Worm (Caenorhabditis elegans): Measurements from ENCODE around the gene Y116A8C.43.

Y116A8C.43 gene

DNA sequence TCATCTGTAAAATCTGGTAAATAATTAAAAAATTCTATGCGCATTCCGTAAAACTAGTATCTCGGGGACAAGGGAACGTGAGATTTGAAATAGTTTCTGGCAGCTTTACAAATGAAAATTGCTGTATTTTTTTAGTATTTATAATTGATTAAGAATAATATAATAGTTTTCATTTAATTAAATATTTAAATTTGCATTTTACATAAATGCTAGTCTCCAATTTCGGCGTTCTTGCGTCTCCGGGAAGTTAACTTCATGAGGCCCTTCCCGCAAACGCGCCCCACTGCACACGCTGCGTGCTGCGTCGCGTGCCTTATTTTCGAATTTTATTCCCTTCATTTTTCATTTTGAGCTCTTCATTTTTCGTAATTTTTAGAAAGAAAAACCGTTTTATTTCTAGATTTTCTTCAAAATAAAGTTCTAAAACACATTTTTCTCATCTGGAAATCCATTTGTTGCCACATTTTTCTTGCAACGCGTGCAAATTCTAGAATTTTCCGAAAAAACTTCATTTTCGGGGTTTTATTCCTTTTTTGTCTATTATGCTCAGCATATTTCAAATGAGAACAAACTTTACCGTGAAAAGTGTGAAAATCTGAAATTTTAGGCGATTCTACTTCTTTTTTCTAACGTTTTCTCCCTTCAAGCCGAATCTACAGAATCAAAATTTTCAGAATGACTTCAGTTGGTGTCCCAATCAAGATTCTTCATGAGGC, 1.1 kb upstream of the Y116A8C.43 start, which contains the start of the genes snx-13 and snr-1 (continued):
- peak; percentile 24 for TF ChIP-seq T07F8.4 (tag; optimal IDR thresholded peaks at IDR 0.05)
- peak; percentile 68; the same call in 1 of the 2 replicates for TF ChIP-seq ekl-4 (GFP tag; IDR thresholded peaks at IDR 0.05)
- TF ChIP-seq ceh-79 (tag; optimal IDR thresholded peaks at IDR 0.05): no peak
- no peak for TF ChIP-seq C17E4.6 (GFP tag; IDR thresholded peaks at IDR 0.05)

DNA sequence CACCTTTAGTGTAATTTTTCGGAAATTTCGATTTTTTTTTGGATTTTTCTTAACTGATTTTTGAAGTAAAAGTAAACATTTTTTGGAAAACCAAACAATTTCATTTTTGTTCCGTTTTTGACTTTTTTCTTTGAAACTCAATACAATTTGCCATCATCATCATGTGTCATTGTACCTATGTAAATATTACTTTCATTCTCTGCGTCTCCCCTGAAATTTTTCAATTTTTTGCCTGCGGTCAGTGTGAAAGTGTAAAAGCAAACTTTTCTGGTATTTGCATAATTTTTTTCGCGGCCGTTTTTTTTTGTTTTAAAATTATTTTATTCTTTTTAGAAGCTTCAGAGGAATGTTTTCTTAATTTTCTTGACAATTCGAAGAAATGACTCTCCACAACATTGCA, 5.0 kb downstream of the Y116A8C.43 start, which contains the start of gene Y116A8C.29:
TSS of gene Y116A8C.29 (plus strand) at position 328 of the 400 bp plus-strand sequence.
- peak; percentile 36 for TF ChIP-seq pha-4 (tag; optimal IDR thresholded peaks at IDR 0.05)
- no peak for TF ChIP-seq ZK185.1 (tag; optimal IDR thresholded peaks at IDR 0.05; ENCODE audit: poor library complexity, severe bottlenecking)
- TF ChIP-seq hmg-1.2 (GFP tag; IDR thresholded peaks at IDR 0.05): peak; percentile 7; the same call in 1 of the 2 replicates
- no peak for TF ChIP-seq ztf-28 (GFP tag; IDR thresholded peaks at IDR 0.05)

DNA sequence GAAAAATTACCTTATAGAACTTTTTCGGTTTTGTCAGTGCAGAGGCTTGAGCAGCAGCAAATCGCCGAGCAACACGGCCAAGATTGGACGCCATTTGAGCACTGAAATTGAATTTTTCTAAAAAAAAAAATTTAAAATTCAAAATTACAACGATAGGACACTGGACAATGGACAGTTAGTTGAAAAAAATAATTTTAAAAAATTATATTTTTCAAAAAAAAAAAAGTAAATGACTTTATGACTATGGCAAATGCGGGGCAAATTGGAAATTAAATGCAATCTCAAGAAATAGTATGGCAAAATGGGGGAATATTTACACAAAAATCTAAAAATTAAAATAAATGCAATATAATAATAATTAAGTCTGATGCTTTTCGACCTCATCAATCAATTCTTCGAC, 7.5 kb downstream of the Y116A8C.43 start, which contains the start of gene Y116A8C.27:
TSS of gene Y116A8C.27 (minus strand) at position 101 of the 400 bp plus-strand sequence.
- TF ChIP-seq snpc-4 (GFP tag; optimal IDR thresholded peaks at IDR 0.05): peak; percentile 4
- TF ChIP-seq snpc-4 (tag; optimal IDR thresholded peaks at IDR 0.05): no peak
- no peak for TF ChIP-seq nhr-90 (tag; optimal IDR thresholded peaks at IDR 0.05)

DNA sequence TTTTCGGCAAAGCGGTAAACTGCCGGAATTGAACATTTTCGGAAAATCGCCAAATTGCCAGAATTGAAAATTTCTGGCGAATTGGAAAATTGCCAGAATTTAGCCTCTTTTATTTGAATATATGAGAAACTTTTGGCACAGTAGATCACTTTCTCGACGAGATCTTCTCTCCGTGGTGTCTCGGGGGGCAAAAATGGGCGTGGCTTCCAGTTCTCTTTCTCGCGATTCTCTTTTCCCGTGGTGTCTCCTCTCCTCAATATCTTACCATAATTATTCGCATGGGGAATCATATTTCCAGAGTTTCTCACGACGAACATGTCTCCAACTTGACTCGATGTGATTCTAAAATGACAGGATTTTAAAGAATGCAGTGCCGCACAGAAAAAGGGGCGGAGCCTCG, 10.5 kb downstream of the Y116A8C.43 start:
- no peak for TF ChIP-seq mel-28 (tag; optimal IDR thresholded peaks at IDR 0.05; ENCODE audit: borderline replicate concordance)
- no peak for TF ChIP-seq snpc-4 (GFP tag; optimal IDR thresholded peaks at IDR 0.05)
- peak in 1 of 4 experiments; percentile 4 for TF ChIP-seq snpc-4 (tag; optimal IDR thresholded peaks at IDR 0.05)

DNA sequence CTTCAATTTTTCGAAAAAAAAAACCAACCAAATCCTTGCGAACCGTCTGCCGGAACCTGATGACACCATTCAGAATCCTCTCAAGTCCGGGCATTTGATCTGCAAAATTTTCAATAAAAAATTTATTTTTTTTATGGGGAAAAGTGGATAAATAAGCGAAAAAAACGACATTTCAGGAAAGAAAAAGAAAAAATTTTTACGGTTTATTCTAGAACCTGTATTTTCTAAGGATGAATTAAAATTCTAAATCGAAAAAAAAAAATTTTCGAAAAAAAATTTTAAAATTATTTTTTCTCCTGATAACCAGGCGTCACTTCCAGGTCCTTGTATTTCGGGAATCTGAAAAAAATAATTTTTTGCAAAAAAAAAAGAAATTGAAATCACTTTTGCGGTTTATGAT, 11.5 kb downstream of the Y116A8C.43 start, which contains the start of gene bca-2:
TSS of gene bca-2 (minus strand) at position 101 of the 400 bp plus-strand sequence.
- TF ChIP-seq ztf-25 (GFP tag; IDR thresholded peaks at IDR 0.05) (no peak), hrde-1 (tag; optimal IDR thresholded peaks at IDR 0.05; ENCODE audit: borderline replicate concordance) (no peak), rpc-1 (optimal IDR thresholded peaks at IDR 0.05) (no peak), rpc-1 (tag; optimal IDR thresholded peaks at IDR 0.05) (no peak), mes-4 (tag; optimal IDR thresholded peaks at IDR 0.05) (no peak)

DNA sequence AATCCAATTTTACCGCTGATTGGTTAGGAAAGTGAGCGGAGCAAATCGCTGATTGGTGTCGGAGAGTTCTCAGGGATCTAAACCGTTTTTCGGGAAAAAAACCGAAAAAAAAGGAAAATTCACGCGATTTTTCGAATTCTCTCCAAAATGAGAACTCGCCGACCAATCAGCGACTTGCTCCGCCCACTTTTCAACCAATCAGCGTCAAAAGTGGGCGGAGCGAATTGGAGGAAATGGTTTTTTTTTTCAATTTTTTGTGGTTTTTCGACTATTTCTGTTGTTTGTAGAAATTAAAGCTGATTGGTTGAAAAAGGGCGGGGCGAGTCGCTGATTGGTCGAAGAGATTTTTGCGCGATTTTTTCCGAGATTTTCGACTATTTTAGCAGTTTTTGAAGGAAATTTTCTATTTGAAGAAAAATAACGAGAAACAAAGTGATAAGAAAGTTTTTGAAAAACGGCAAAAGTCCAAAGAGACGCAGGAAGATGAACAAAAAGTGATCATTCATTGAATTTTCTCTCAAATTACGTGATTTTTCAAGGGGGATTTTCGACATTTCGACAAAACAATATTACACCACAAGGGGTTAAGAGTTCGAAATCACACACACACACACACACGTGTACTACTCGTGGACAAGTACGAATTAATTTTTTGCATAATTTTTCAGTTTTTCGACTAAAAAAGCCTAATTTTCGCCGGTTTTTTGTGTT, 12.1 kb downstream of the Y116A8C.43 start:
- TF ChIP-seq nfyb-1 (GFP tag; IDR thresholded peaks at IDR 0.05) (peak; percentile 93), nfya-2 (GFP tag; IDR thresholded peaks at IDR 0.05) (0 out of 2 replicates have a peak, but pooled peaks have one; percentile 53), snpc-3.4 (tag; optimal IDR thresholded peaks at IDR 0.05) (no peak)

DNA sequence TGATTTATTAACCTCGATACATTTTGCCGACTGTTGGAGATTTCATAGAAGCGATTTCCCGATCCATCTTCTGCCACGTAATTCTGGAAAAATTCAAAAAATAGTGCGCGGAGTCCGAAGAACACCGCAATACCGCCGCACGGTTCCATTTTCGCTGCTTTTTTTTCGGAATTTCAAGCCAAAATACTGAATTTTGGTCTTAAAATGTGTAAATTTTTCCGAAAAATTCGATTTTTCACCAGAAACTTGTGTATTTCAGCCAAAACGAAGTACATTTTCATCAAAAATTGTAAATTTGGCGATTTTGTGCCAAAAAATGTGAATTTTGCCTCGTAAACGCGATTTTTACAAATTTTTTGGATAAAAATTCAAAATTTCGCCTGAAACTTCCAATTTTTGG, 14.5 kb downstream of the Y116A8C.43 start:
- TF ChIP-seq lsy-27 (tag; optimal IDR thresholded peaks at IDR 0.05; ENCODE audit: borderline replicate concordance, insufficient read depth): no peak
- TF ChIP-seq F10E7.11 (tag; optimal IDR thresholded peaks at IDR 0.05): no peak
- no peak for TF ChIP-seq hmg-1.2 (GFP tag; IDR thresholded peaks at IDR 0.05)
- TF ChIP-seq nfyb-1 (GFP tag; IDR thresholded peaks at IDR 0.05): no peak
- TF ChIP-seq him-1 (tag; optimal IDR thresholded peaks at IDR 0.05): no peak
- no peak for TF ChIP-seq D2030.7 (GFP tag; IDR thresholded peaks at IDR 0.05)

Data from whole organism, young adult.